Worm (Caenorhabditis elegans) whole organism, young adult: ENCODE measurements around the gene swt-1.

Source experiments
- F39B2.1 ChIP-seq: fragments of 200-800 bp; sonication (Bioruptor generic); IDR thresholded peaks from 2 replicates; pipeline ENCODE4 v1.3.6; 2022; ENCODE audit warnings: missing genetic modification reagents, missing genetic modification characterization, missing compliant biosample characterization
- F57C9.4 ChIP-seq: sonication (generic microtip); optimal IDR thresholded peaks from 2 replicates; lab custom pipeline; 2017; ENCODE audit warnings: mild to moderate bottlenecking, missing genetic modification characterization, missing compliant biosample characterization
- dox-1 ChIP-seq: fragments of 200-800 bp; sonication (Bioruptor generic); IDR thresholded peaks from 2 replicates; pipeline ENCODE4 v1.3.6; 2022; ENCODE audit warnings: missing genetic modification reagents, missing genetic modification characterization, missing compliant biosample characterization
- efl-1 ChIP-seq: fragments of 150-350 bp; optimal IDR thresholded peaks from 2 replicates; lab custom pipeline; 2014; ENCODE audit warnings: missing biosample characterization, missing genetic modification reagents, missing genetic modification characterization
- egl-18 ChIP-seq: fragments of 200-800 bp; sonication (Bioruptor generic); IDR thresholded peaks from 2 replicates; pipeline ENCODE4 v1.3.6; 2022; ENCODE audit warnings: missing genetic modification reagents, missing genetic modification characterization, missing compliant biosample characterization
- egl-44 ChIP-seq: fragments of 200-800 bp; sonication (Bioruptor generic); IDR thresholded peaks from 2 replicates; pipeline ENCODE4 v1.3.6; 2022; ENCODE audit warnings: missing genetic modification reagents, missing genetic modification characterization, missing compliant biosample characterization
- egrh-3 ChIP-seq: fragments of 200-800 bp; sonication (Bioruptor generic); IDR thresholded peaks from 2 replicates; pipeline ENCODE4 v1.3.6; 2022; ENCODE audit warnings: missing genetic modification reagents, missing genetic modification characterization, missing compliant biosample characterization
- nhr-179 ChIP-seq: sonication (generic microtip); optimal IDR thresholded peaks from 2 replicates; lab custom pipeline; 2016; ENCODE audit warnings: mild to moderate bottlenecking, missing genetic modification characterization, missing compliant biosample characterization
- ztf-3 ChIP-seq: fragments of 200-800 bp; sonication (Bioruptor generic); optimal IDR thresholded peaks from 2 replicates; lab custom pipeline; 2018; ENCODE audit warnings: mild to moderate bottlenecking, missing genetic modification characterization, missing compliant biosample characterization
- ztf-6 ChIP-seq: fragments of 200-800 bp; sonication (Bioruptor generic); IDR thresholded peaks from 2 replicates; pipeline ENCODE4 v1.3.6; 2022; ENCODE audit warnings: missing genetic modification reagents, missing genetic modification characterization, missing compliant biosample characterization

The swt-1 gene

DNA sequence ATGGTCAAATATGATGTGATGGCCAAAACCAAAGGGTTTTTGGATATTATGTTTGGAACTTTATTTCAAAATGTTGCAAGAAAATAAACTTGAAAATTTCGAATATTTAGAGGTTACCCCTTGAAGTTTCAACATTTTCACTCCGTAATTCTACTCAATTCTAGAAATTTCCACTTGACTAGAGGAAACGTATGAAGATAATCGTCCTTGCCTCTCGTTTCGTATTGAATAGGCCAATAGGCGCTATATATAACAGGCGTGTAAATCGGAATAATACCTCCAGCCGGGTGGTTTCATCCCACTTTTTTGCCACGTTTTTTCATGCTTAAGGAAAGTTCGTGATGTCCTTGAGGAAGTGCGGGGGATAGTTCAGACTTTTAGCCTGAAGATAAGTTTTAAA lies 36.0 kb downstream of the swt-1 start:
- TF ChIP-seq egrh-3 (GFP tag; lab: Robert Waterston, UW) (no peak), ztf-3 (GFP tag; lab: Kevin White, UChicago) (no peak), nhr-179 (no peak), F39B2.1 (GFP tag; lab: Robert Waterston, UW) (no peak), efl-1 (no peak), egl-18 (GFP tag; lab: Robert Waterston, UW) (no peak), ztf-6 (GFP tag; lab: Robert Waterston, UW) (no peak), F57C9.4 (no peak), egl-44 (GFP tag; lab: Robert Waterston, UW) (no peak), dox-1 (GFP tag; lab: Robert Waterston, UW) (no peak)
